Fruit fly (Drosophila melanogaster) whole organism, wandering third instar larva: ENCODE data around the gene H2.0.
A peak's percentile ranks its signal among the peaks of the same experiment; 100 is the strongest.

Experiments
- Abd-B ChIP-seq: fragments of >200 bp; optimal IDR thresholded peaks from 2 replicates; lab custom pipeline; 2017; ENCODE audit warnings: missing biosample characterization, missing genetic modification characterization
- CG32264 ChIP-seq: fragments of 200-800 bp; sonication (Bioruptor generic); optimal IDR thresholded peaks from 2 replicates; lab custom pipeline; 2016; ENCODE audit warnings: missing biosample characterization, missing genetic modification characterization
- CG9705 ChIP-seq: fragments of 200-800 bp; sonication (Bioruptor generic); optimal IDR thresholded peaks from 2 replicates; lab custom pipeline; 2018; ENCODE audit warnings: missing biosample characterization, mild to moderate bottlenecking, missing genetic modification characterization
- CrebA ChIP-seq: fragments of 200-800 bp; sonication (Bioruptor generic); optimal IDR thresholded peaks from 2 replicates; lab custom pipeline; 2016; ENCODE audit warnings: missing biosample characterization, mild to moderate bottlenecking, missing genetic modification characterization, borderline replicate concordance
- Dfd ChIP-seq: fragments of >200 bp; optimal IDR thresholded peaks from 2 replicates; lab custom pipeline; 2017; ENCODE audit warnings: missing biosample characterization, missing genetic modification characterization
- Dif ChIP-seq: fragments of 200-275, 200-300 bp; sonication (Bioruptor generic); optimal IDR thresholded peaks from 2 replicates; lab custom pipeline; 2018; ENCODE audit warnings: missing biosample characterization, missing genetic modification characterization; ENCODE audit not compliant: partially characterized antibody
- GATAd ChIP-seq: sonication (Bioruptor generic); optimal IDR thresholded peaks from 2 replicates; lab custom pipeline; 2016; ENCODE audit warnings: missing biosample characterization, missing genetic modification characterization
- HLH106 ChIP-seq: fragments of 200-800 bp; optimal IDR thresholded peaks from 3 replicates; lab custom pipeline; 2019; ENCODE audit warnings: missing biosample characterization, mild to moderate bottlenecking, missing genetic modification characterization, moderate library complexity
- Hnf4 ChIP-seq: fragments of 200-800 bp; sonication (Bioruptor generic); optimal IDR thresholded peaks from 2 replicates; lab custom pipeline; 2016; ENCODE audit warnings: missing biosample characterization, mild to moderate bottlenecking, missing genetic modification characterization
- Hr78 ChIP-seq: fragments of >200 bp; optimal IDR thresholded peaks from 2 replicates; lab custom pipeline; 2017; ENCODE audit warnings: missing biosample characterization, missing genetic modification characterization
- Hr83 ChIP-seq: fragments of 200-300 bp; sonication (Bioruptor generic); optimal IDR thresholded peaks from 2 replicates; lab custom pipeline; 2016; ENCODE audit warnings: missing biosample characterization, mild to moderate bottlenecking, missing genetic modification characterization, moderate library complexity; ENCODE audit not compliant: poor library complexity, severe bottlenecking
- Jra ChIP-seq: sonication (Bioruptor generic); optimal IDR thresholded peaks from 2 replicates; lab custom pipeline; 2016; ENCODE audit warnings: missing biosample characterization, missing genetic modification characterization
- Mio ChIP-seq: sonication (Bioruptor generic); optimal IDR thresholded peaks from 2 replicates; lab custom pipeline; 2016; ENCODE audit warnings: missing biosample characterization, missing genetic modification characterization
- Myc ChIP-seq: fragments of >200 bp; optimal IDR thresholded peaks from 2 replicates; lab custom pipeline; 2017
- N ChIP-seq: fragments of >200 bp; optimal IDR thresholded peaks from 2 replicates; lab custom pipeline; 2018; ENCODE audit warnings: missing biosample characterization, missing external identifiers, missing genetic modification characterization
- OdsH ChIP-seq: fragments of 200-800 bp; sonication (Bioruptor generic); optimal IDR thresholded peaks from 2 replicates; lab custom pipeline; 2016; ENCODE audit warnings: missing biosample characterization, mild to moderate bottlenecking, missing genetic modification characterization
- Rel ChIP-seq, 2 experiments: fragments of 200-800 bp; sonication (Bioruptor generic) in 1 of 2; optimal IDR thresholded peaks; 2 replicates in 1 of 2; 3 replicates in 1 of 2; lab custom pipeline; 2016 to 2019; ENCODE audit warnings: mild to moderate bottlenecking in 2 of 2, missing biosample characterization in 2 of 2, missing genetic modification characterization in 2 of 2, moderate library complexity in 1 of 2
- Sp1 ChIP-seq: fragments of 200-800 bp; sonication (Bioruptor generic); optimal IDR thresholded peaks from 3 replicates; lab custom pipeline; 2019; ENCODE audit warnings: missing biosample characterization, mild to moderate bottlenecking, missing genetic modification characterization, moderate library complexity
- Vsx2 ChIP-seq: fragments of 200-300, 225-300 bp; sonication (Bioruptor generic); optimal IDR thresholded peaks from 2 replicates; lab custom pipeline; 2018; ENCODE audit warnings: missing biosample characterization, missing genetic modification characterization; ENCODE audit not compliant: partially characterized antibody
- br ChIP-seq: fragments of 200-800 bp; sonication (Bioruptor generic); optimal IDR thresholded peaks from 2 replicates; lab custom pipeline; 2016; ENCODE audit warnings: missing biosample characterization, missing genetic modification characterization
- brk ChIP-seq: fragments of 200-800 bp; sonication (Bioruptor generic); optimal IDR thresholded peaks from 2 replicates; lab custom pipeline; 2016; ENCODE audit warnings: missing biosample characterization, mild to moderate bottlenecking, missing genetic modification characterization
- dl ChIP-seq, 2 experiments: fragments of 175-275, 200-275 bp in 1 of 2; fragments of 200-275 bp in 1 of 2; sonication (Bioruptor generic); optimal IDR thresholded peaks; lab custom pipeline; 2018; ENCODE audit warnings: mild to moderate bottlenecking in 2 of 2, missing biosample characterization in 2 of 2, missing genetic modification characterization in 2 of 2, moderate library complexity in 2 of 2; ENCODE audit not compliant: partially characterized antibody in 2 of 2, insufficient read depth in 1 of 2
- dmrt93B ChIP-seq: fragments of 200-800 bp; sonication (Bioruptor generic); optimal IDR thresholded peaks from 2 replicates; lab custom pipeline; 2018; ENCODE audit warnings: missing biosample characterization, mild to moderate bottlenecking, missing genetic modification characterization
- ey ChIP-seq: fragments of 200-800 bp; sonication (Bioruptor generic); optimal IDR thresholded peaks from 2 replicates; lab custom pipeline; 2016; ENCODE audit warnings: missing biosample characterization, missing genetic modification characterization
- foxo ChIP-seq, 2 experiments: fragments of 200-800 bp; sonication (Bioruptor generic); optimal IDR thresholded peaks; 2 replicates in 1 of 2; 3 replicates in 1 of 2; lab custom pipeline; 2016 to 2017; ENCODE audit warnings: missing biosample characterization in 2 of 2, missing genetic modification characterization in 2 of 2
- fru ChIP-seq: fragments of 200-800 bp; sonication (Bioruptor generic); optimal IDR thresholded peaks from 3 replicates; lab custom pipeline; 2016; ENCODE audit warnings: missing biosample characterization, mild to moderate bottlenecking, missing genetic modification characterization
- h ChIP-seq: fragments of 200-800 bp; sonication (Bioruptor generic); optimal IDR thresholded peaks from 3 replicates; lab custom pipeline; 2016; ENCODE audit warnings: missing biosample characterization, mild to moderate bottlenecking, missing genetic modification characterization
- pan ChIP-seq: fragments of >200 bp; optimal IDR thresholded peaks from 2 replicates; lab custom pipeline; 2017
- psq ChIP-seq: fragments of 200-800 bp; sonication (Bioruptor generic); optimal IDR thresholded peaks from 3 replicates; lab custom pipeline; 2017; ENCODE audit warnings: missing biosample characterization, mild to moderate bottlenecking, missing genetic modification characterization, moderate library complexity
- rgr ChIP-seq: fragments of 200-800 bp; sonication (Bioruptor generic); optimal IDR thresholded peaks from 3 replicates; lab custom pipeline; 2016; ENCODE audit warnings: missing biosample characterization, mild to moderate bottlenecking, missing genetic modification characterization
- sage ChIP-seq: fragments of 200-800 bp; sonication (Bioruptor generic); optimal IDR thresholded peaks from 2 replicates; lab custom pipeline; 2016; ENCODE audit warnings: missing biosample characterization, mild to moderate bottlenecking, missing genetic modification characterization
- tai ChIP-seq: sonication (Bioruptor generic); optimal IDR thresholded peaks from 2 replicates; lab custom pipeline; 2016; ENCODE audit warnings: missing biosample characterization, missing genetic modification characterization
- usp ChIP-seq: fragments of >200 bp; optimal IDR thresholded peaks from 2 replicates; lab custom pipeline; 2017; ENCODE audit warnings: missing biosample characterization, missing genetic modification characterization
- woc ChIP-seq: sonication (Bioruptor generic); optimal IDR thresholded peaks from 2 replicates; lab custom pipeline; 2016; ENCODE audit warnings: missing biosample characterization, mild to moderate bottlenecking, missing genetic modification characterization

Gene H2.0

dm6 chr2L:5979055-5979399 lies 40.2 kb downstream of the H2.0 start:
- TF ChIP-seq dmrt93B (GFP tag; lab: Kevin White, UChicago) (peak; percentile 4), Dif (GFP tag; lab: Kevin White, UChicago) (peak; percentile 4), Hnf4 (GFP tag; lab: Kevin White, UChicago) (no peak)

- TF ChIP-seq sage (GFP tag; lab: Kevin White, UChicago) = no peak
- peak; percentile 94 for TF ChIP-seq CrebA
- no peak for TF ChIP-seq Myc
- no peak for TF ChIP-seq ey (GFP tag; lab: Kevin White, UChicago)
- TF ChIP-seq GATAd (GFP tag; lab: Kevin White, UChicago) = no peak
- peak; percentile 67 for TF ChIP-seq Jra
- TF ChIP-seq rgr (GFP tag; lab: Kevin White, UChicago) = peak; percentile 38
- TF ChIP-seq Rel (GFP tag; optimal IDR thresholded peaks at IDR 0.05; lab: Kevin White, UChicago) = peak; percentile 78
- TF ChIP-seq Rel (tag; optimal IDR thresholded peaks at IDR 0.05; lab: Kevin White, UChicago) = peak; percentile 72
- peak; percentile 37 for TF ChIP-seq woc
- no peak for TF ChIP-seq usp
- no peak for TF ChIP-seq tai
- no peak for TF ChIP-seq Vsx2 (GFP tag; lab: Kevin White, UChicago)
- peak; percentile 37 for TF ChIP-seq Mio (GFP tag; lab: Kevin White, UChicago)
- peak; percentile 23 for TF ChIP-seq psq (GFP tag; lab: Kevin White, UChicago)
- TF ChIP-seq brk (GFP tag; lab: Kevin White, UChicago) = peak; percentile 70
- no peak for TF ChIP-seq dmrt93B (GFP tag; lab: Kevin White, UChicago)
- no peak for TF ChIP-seq N
- TF ChIP-seq Sp1 (GFP tag; lab: Kevin White, UChicago) = peak; percentile 7
- peak; percentile 18 to 24 for TF ChIP-seq foxo (GFP tag; optimal IDR thresholded peaks at IDR 0.05; lab: Kevin White, UChicago)
- peak; percentile 34 for TF ChIP-seq OdsH (GFP tag; lab: Kevin White, UChicago)
- TF ChIP-seq fru (GFP tag; lab: Kevin White, UChicago) = no peak
- TF ChIP-seq h (GFP tag; lab: Kevin White, UChicago) = peak; percentile 79
- peak; percentile 21 for TF ChIP-seq HLH106 (tag; lab: Kevin White, UChicago)
- TF ChIP-seq CG9705 = no peak
- TF ChIP-seq Dif (GFP tag; lab: Kevin White, UChicago) = no peak
- peak; percentile 3 for TF ChIP-seq Hr78 (GFP tag; lab: Kevin White, UChicago)
- peak; percentile 70 for TF ChIP-seq Hr83 (GFP tag; lab: Kevin White, UChicago)
- TF ChIP-seq Hnf4 (GFP tag; lab: Kevin White, UChicago) = peak; percentile 53
- TF ChIP-seq CG32264 (GFP tag; lab: Kevin White, UChicago) = no peak
- TF ChIP-seq br (GFP tag; lab: Kevin White, UChicago) = peak; percentile 50
Observed at dm6 chr2L:5978333-5979054, 40.7 kb downstream of the H2.0 start.

- TF ChIP-seq Hr78 (GFP tag; lab: Kevin White, UChicago) (no peak), Jra (peak; percentile 33)
Observed at dm6 chr2L:5977729-5978078, 41.5 kb downstream of the H2.0 start.

dm6 chr2L:5977070-5977728 lies 42.0 kb downstream of the H2.0 start:
- TF ChIP-seq fru (GFP tag; lab: Kevin White, UChicago) = peak; percentile 50
- TF ChIP-seq dl (GFP tag; optimal IDR thresholded peaks at IDR 0.05; lab: Kevin White, UChicago; ENCODE audit: insufficient read depth in 1 of 2, partially characterized antibody in 2 of 2) = peak; percentile 17 to 27
- TF ChIP-seq br (GFP tag; lab: Kevin White, UChicago) = peak; percentile 3
- no peak for TF ChIP-seq Abd-B (GFP tag; lab: Kevin White, UChicago)
- no peak for TF ChIP-seq Dfd
- peak; percentile 61 for TF ChIP-seq psq (GFP tag; lab: Kevin White, UChicago)
- no peak for TF ChIP-seq tai
- no peak for TF ChIP-seq dmrt93B (GFP tag; lab: Kevin White, UChicago)
- TF ChIP-seq HLH106 (tag; lab: Kevin White, UChicago) = peak; percentile 36
- TF ChIP-seq pan (lab: Kevin White, UChicago) = no peak
- peak in 1 of 2 experiments; percentile 37 for TF ChIP-seq foxo (GFP tag; optimal IDR thresholded peaks at IDR 0.05; lab: Kevin White, UChicago)
- TF ChIP-seq rgr (GFP tag; lab: Kevin White, UChicago) = peak; percentile 39
- no peak for TF ChIP-seq Rel (GFP tag; optimal IDR thresholded peaks at IDR 0.05; lab: Kevin White, UChicago)
- peak; percentile 35 for TF ChIP-seq Rel (tag; optimal IDR thresholded peaks at IDR 0.05; lab: Kevin White, UChicago)
- peak; percentile 27 for TF ChIP-seq CG9705
- peak; percentile 54 for TF ChIP-seq Dif (GFP tag; lab: Kevin White, UChicago)
- no peak for TF ChIP-seq CG32264 (GFP tag; lab: Kevin White, UChicago)
- no peak for TF ChIP-seq ey (GFP tag; lab: Kevin White, UChicago)
- peak; percentile 60 for TF ChIP-seq Sp1 (GFP tag; lab: Kevin White, UChicago)
- no peak for TF ChIP-seq Hnf4 (GFP tag; lab: Kevin White, UChicago)
- peak; percentile 61 for TF ChIP-seq h (GFP tag; lab: Kevin White, UChicago)
